Fruit fly (Drosophila melanogaster) whole organism, prepupa: Measurements from ENCODE around the gene Dus4.
A peak's percentile ranks its signal among the peaks of the same experiment; 100 is the strongest.

Experiments
- CG10631 ChIP-seq: fragments of 200-800 bp; sonication (Bioruptor generic); optimal IDR thresholded peaks from 2 replicates; lab custom pipeline; 2016; ENCODE audit warnings: missing biosample characterization, missing genetic modification characterization
- CG11294 ChIP-seq: fragments of 200-800 bp; sonication (Bioruptor generic); IDR thresholded peaks from 2 replicates; pipeline ENCODE4 v1.3.6; 2022; ENCODE audit warnings: missing biosample characterization, missing genetic modification characterization
- CG15336 ChIP-seq: fragments of 200-800 bp; sonication (Bioruptor generic); IDR thresholded peaks from 2 replicates; pipeline ENCODE4 v1.3.6; 2022; ENCODE audit warnings: missing biosample characterization, missing genetic modification characterization
- CG1621 ChIP-seq: fragments of 200-800 bp; sonication (Bioruptor generic); optimal IDR thresholded peaks from 3 replicates; lab custom pipeline; 2018; ENCODE audit warnings: missing biosample characterization, mild to moderate bottlenecking, missing genetic modification characterization
- CG16779 ChIP-seq: fragments of 200-800 bp; sonication (Bioruptor generic); optimal IDR thresholded peaks from 3 replicates; lab custom pipeline; 2017; ENCODE audit warnings: missing biosample characterization, mild to moderate bottlenecking, missing genetic modification characterization
- CG3032 ChIP-seq: fragments of 200-800 bp; optimal IDR thresholded peaks from 2 replicates; lab custom pipeline; 2019; ENCODE audit warnings: missing biosample characterization, mild to moderate bottlenecking, missing genetic modification characterization, moderate library complexity
- CG32006 ChIP-seq: fragments of 200-800 bp; sonication (Bioruptor generic); optimal IDR thresholded peaks from 3 replicates; lab custom pipeline; 2017; ENCODE audit warnings: missing biosample characterization, mild to moderate bottlenecking, missing genetic modification characterization
- CG3919 ChIP-seq: fragments of 200-800 bp; sonication (Bioruptor generic); optimal IDR thresholded peaks from 3 replicates; lab custom pipeline; 2016; ENCODE audit warnings: missing biosample characterization, missing genetic modification characterization
- CG4318 ChIP-seq: fragments of 200-800 bp; sonication (Bioruptor generic); optimal IDR thresholded peaks from 3 replicates; lab custom pipeline; 2017; ENCODE audit warnings: missing biosample characterization, mild to moderate bottlenecking, missing genetic modification characterization
- CG6163 ChIP-seq: fragments of 200-800 bp; sonication (Bioruptor generic); IDR thresholded peaks from 3 replicates; pipeline ENCODE4 v1.3.6; 2022; ENCODE audit warnings: missing biosample characterization, missing genetic modification characterization
- CG6792 ChIP-seq: fragments of 200-800 bp; sonication (Bioruptor generic); optimal IDR thresholded peaks from 3 replicates; lab custom pipeline; 2016; ENCODE audit warnings: missing biosample characterization, missing genetic modification characterization
- CG6808 ChIP-seq: fragments of 200-800 bp; sonication (Bioruptor generic); optimal IDR thresholded peaks from 3 replicates; lab custom pipeline; 2017; ENCODE audit warnings: missing biosample characterization, missing genetic modification characterization, mild to moderate bottlenecking, moderate library complexity, missing genetic modification reagents
- CG6854 ChIP-seq: fragments of 200-800 bp; sonication (Bioruptor generic); optimal IDR thresholded peaks from 2 replicates; lab custom pipeline; 2017; ENCODE audit warnings: missing biosample characterization, mild to moderate bottlenecking, missing genetic modification characterization
- CG8119 ChIP-seq: fragments of 200-800 bp; sonication (Bioruptor generic); IDR thresholded peaks from 3 replicates; pipeline ENCODE4 v1.3.6; 2022; ENCODE audit warnings: missing biosample characterization, missing genetic modification characterization
- CG8319 ChIP-seq: fragments of 200-800 bp; sonication (Bioruptor generic); optimal IDR thresholded peaks from 3 replicates; lab custom pipeline; 2016; ENCODE audit warnings: missing biosample characterization, missing genetic modification characterization
- CG9139 ChIP-seq: fragments of 200-800 bp; sonication (Bioruptor generic); optimal IDR thresholded peaks from 3 replicates; lab custom pipeline; 2017; ENCODE audit warnings: missing biosample characterization, mild to moderate bottlenecking, missing genetic modification characterization
- Eip75B ChIP-seq: fragments of 200-800 bp; sonication (Bioruptor generic); optimal IDR thresholded peaks from 3 replicates; lab custom pipeline; 2016; ENCODE audit warnings: missing biosample characterization, missing genetic modification characterization
- Eip78C ChIP-seq: fragments of 200-800 bp; sonication (Bioruptor generic); peaks from one replicate; lab custom pipeline; 2016; ENCODE audit warnings: missing biosample characterization, missing genetic modification characterization
- Hr38 ChIP-seq: sonication (Bioruptor generic); optimal IDR thresholded peaks from 2 replicates; lab custom pipeline; 2016; ENCODE audit warnings: missing biosample characterization, missing genetic modification characterization
- Hr39 ChIP-seq: fragments of 200-800 bp; sonication (Bioruptor generic); optimal IDR thresholded peaks from 2 replicates; lab custom pipeline; 2016; ENCODE audit warnings: missing biosample characterization, missing genetic modification characterization
- Hr4 ChIP-seq: fragments of 200-800 bp; sonication (Bioruptor generic); optimal IDR thresholded peaks from 3 replicates; lab custom pipeline; 2016; ENCODE audit warnings: missing biosample characterization, missing genetic modification characterization
- Lpt ChIP-seq: fragments of 200-800 bp; sonication (Bioruptor generic); optimal IDR thresholded peaks from 3 replicates; lab custom pipeline; 2016; ENCODE audit warnings: missing biosample characterization, missing genetic modification characterization
- Met ChIP-seq: fragments of 200-800 bp; sonication (Bioruptor generic); optimal IDR thresholded peaks from 3 replicates; lab custom pipeline; 2016; ENCODE audit warnings: missing biosample characterization, missing genetic modification characterization
- Smox ChIP-seq: fragments of 200-800 bp; sonication (Bioruptor generic); optimal IDR thresholded peaks from 3 replicates; lab custom pipeline; 2016; ENCODE audit warnings: missing biosample characterization, missing genetic modification characterization
- Sox102F ChIP-seq: fragments of 200-800 bp; sonication (Bioruptor generic); optimal IDR thresholded peaks from 2 replicates; lab custom pipeline; 2016; ENCODE audit warnings: missing biosample characterization, mild to moderate bottlenecking, missing genetic modification characterization
- Sox14 ChIP-seq: fragments of 200-800 bp; sonication (Bioruptor generic); optimal IDR thresholded peaks from 3 replicates; lab custom pipeline; 2016; ENCODE audit warnings: missing biosample characterization, missing genetic modification characterization
- Sox15 ChIP-seq: fragments of 200-800 bp; sonication (Bioruptor generic); optimal IDR thresholded peaks from 3 replicates; lab custom pipeline; 2016; ENCODE audit warnings: missing biosample characterization, missing genetic modification characterization
- achi ChIP-seq: fragments of 200-800 bp; sonication (Bioruptor generic); optimal IDR thresholded peaks from 3 replicates; lab custom pipeline; 2016; ENCODE audit warnings: missing biosample characterization, missing genetic modification characterization
- acj6 ChIP-seq: fragments of 200-800 bp; sonication (Bioruptor generic); optimal IDR thresholded peaks from 3 replicates; lab custom pipeline; 2016; ENCODE audit warnings: missing biosample characterization, missing genetic modification characterization
- cyc ChIP-seq: fragments of 200-800 bp; sonication (Bioruptor generic); optimal IDR thresholded peaks from 3 replicates; lab custom pipeline; 2016; ENCODE audit warnings: missing biosample characterization, missing genetic modification characterization
- eg ChIP-seq: fragments of 200-800 bp; sonication (Bioruptor generic); IDR thresholded peaks from 3 replicates; pipeline ENCODE4 v1.3.6; 2022; ENCODE audit warnings: missing biosample characterization, missing genetic modification characterization
- fd85E ChIP-seq: fragments of 200-800 bp; sonication (Bioruptor generic); optimal IDR thresholded peaks from 3 replicates; lab custom pipeline; 2016; ENCODE audit warnings: missing biosample characterization, missing genetic modification characterization
- net ChIP-seq: fragments of 200-800 bp; sonication (Bioruptor generic); optimal IDR thresholded peaks from 3 replicates; lab custom pipeline; 2016; ENCODE audit warnings: missing biosample characterization, missing genetic modification characterization
- pdm3 ChIP-seq: fragments of 200-800 bp; sonication (Bioruptor generic); optimal IDR thresholded peaks from 3 replicates; lab custom pipeline; 2016; ENCODE audit warnings: missing biosample characterization, missing genetic modification characterization
- salr ChIP-seq, 2 experiments: fragments of 200-800 bp; sonication (Bioruptor generic); optimal IDR thresholded peaks; 3 replicates each; lab custom pipeline; 2016 to 2018; ENCODE audit warnings: missing biosample characterization in 2 of 2, missing genetic modification characterization in 2 of 2, mild to moderate bottlenecking in 1 of 2
- topi ChIP-seq: fragments of 200-800 bp; sonication (Bioruptor generic); optimal IDR thresholded peaks from 3 replicates; lab custom pipeline; 2016; ENCODE audit warnings: missing biosample characterization, missing genetic modification characterization

Dus4 gene

dm6 chr2L:19051534-19052100 is 11.5 kb upstream of the Dus4 start, which contains the start of gene Rpn3 (continued):
- TF ChIP-seq CG4318 (GFP tag; lab: Kevin White, UChicago) (no peak), CG3919 (peak; percentile 82), Hr39 (peak; percentile 86), achi (GFP tag; lab: Kevin White, UChicago) (peak; percentile 77), Sox15 (GFP tag; lab: Kevin White, UChicago) (peak; percentile 65), acj6 (peak; percentile 88), CG11294 (GFP tag; lab: Robert Waterston, UW) (peak; percentile 58; the same call in 1 of the 2 replicates), topi (GFP tag; lab: Kevin White, UChicago) (peak; percentile 82), pdm3 (GFP tag; lab: Kevin White, UChicago) (peak; percentile 90), CG6163 (GFP tag; lab: Robert Waterston, UW) (peak; percentile 92), CG32006 (GFP tag; lab: Kevin White, UChicago) (peak; percentile 80), Eip78C (GFP tag; lab: Kevin White, UChicago) (peak; percentile 90), CG16779 (tag; lab: Kevin White, UChicago) (no peak), CG9139 (GFP tag; lab: Kevin White, UChicago) (no peak), Eip75B (GFP tag; lab: Kevin White, UChicago) (peak; percentile 84), salr (GFP tag; optimal IDR thresholded peaks at IDR 0.05; lab: Kevin White, UChicago) (peak in 1 of 2 experiments; percentile 1), Hr4 (GFP tag; lab: Kevin White, UChicago) (no peak), CG6792 (peak; percentile 82), Hr38 (GFP tag; lab: Kevin White, UChicago) (peak; percentile 26), CG6808 (GFP tag; lab: Kevin White, UChicago) (no peak), Sox102F (GFP tag; lab: Kevin White, UChicago) (no peak), CG8319 (GFP tag; lab: Kevin White, UChicago) (peak; percentile 62), Lpt (GFP tag; lab: Kevin White, UChicago) (peak; percentile 71), CG10631 (no peak), cyc (peak; percentile 82), fd85E (no peak), Met (peak; percentile 88)

DNA sequence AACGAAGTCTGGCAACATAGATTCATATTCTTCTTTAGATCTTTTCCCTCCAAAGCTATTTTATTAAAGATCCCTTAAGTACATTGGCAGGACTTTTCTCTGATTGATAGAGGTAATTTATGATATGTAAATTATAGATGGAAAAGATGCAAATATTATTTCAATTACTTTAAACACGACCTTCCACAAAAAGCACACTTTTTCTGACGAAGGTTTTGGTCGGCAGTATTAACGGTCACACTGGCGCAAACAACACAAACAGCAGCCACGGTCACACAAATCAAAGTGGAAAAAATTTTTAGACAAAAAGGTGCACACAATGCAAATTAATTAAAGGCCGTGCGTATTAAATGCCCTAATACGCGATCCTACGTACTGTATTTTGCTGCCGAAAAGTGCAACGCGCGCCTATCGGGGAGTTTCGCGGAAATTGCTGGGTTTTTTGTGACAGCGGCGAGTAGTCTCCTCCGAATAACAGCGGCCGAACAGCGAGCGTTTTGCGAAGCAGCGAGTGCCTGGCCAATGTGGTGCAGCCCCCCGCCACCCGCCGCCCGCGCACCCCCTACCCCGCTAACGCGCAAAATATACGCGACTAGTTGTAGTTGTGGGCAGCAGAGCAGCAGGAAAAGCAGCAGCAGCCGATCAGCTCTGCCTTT is 9.1 kb upstream of the Dus4 start, which contains the start of gene CG10492:
Gene CG10492, plus strand, starts transcription at position 219 of the 656 bp plus-strand sequence.
- TF ChIP-seq CG15336 (GFP tag; lab: Robert Waterston, UW) (peak; percentile 28; the same call in 1 of the 2 replicates), Hr39 (no peak), achi (GFP tag; lab: Kevin White, UChicago) (peak; percentile 15), CG6792 (no peak), Smox (GFP tag; lab: Kevin White, UChicago) (no peak), Sox14 (peak; percentile 40), CG1621 (peak; percentile 47), net (GFP tag; lab: Kevin White, UChicago) (peak; percentile 10), Eip78C (GFP tag; lab: Kevin White, UChicago) (peak; percentile 48), CG3032 (no peak), Eip75B (GFP tag; lab: Kevin White, UChicago) (no peak), CG8119 (GFP tag; lab: Robert Waterston, UW) (peak; percentile 32; the same call in 1 of the 3 replicates), CG6854 (GFP tag; lab: Kevin White, UChicago) (peak; percentile 6), eg (GFP tag; lab: Robert Waterston, UW) (peak; percentile 33; the same call in 1 of the 3 replicates)
- TF ChIP-seq, all 60 proteins: peak for 9

dm6 chr2L:19054516-19054887 is 8.6 kb upstream of the Dus4 start:
- TF ChIP-seq CG6163 (GFP tag; lab: Robert Waterston, UW) = peak; percentile 5; the same call in 1 of the 3 replicates
- TF ChIP-seq cyc = no peak
- TF ChIP-seq CG8119 (GFP tag; lab: Robert Waterston, UW) = 0 out of 3 replicates have a peak, but pooled peaks have one; percentile 8
